Fruit fly (Drosophila melanogaster) whole organism: ENCODE measurements around the gene dpr3.

Experiments used
- CG8478 ChIP-seq: fragments of >200 bp; optimal IDR thresholded peaks from 2 replicates; lab custom pipeline; 2018; ENCODE audit warnings: inconsistent platforms
- Dll ChIP-seq: fragments of >200 bp; optimal IDR thresholded peaks from 2 replicates; lab custom pipeline; 2017
- usp ChIP-seq: fragments of >200 bp; optimal IDR thresholded peaks from 2 replicates; lab custom pipeline; 2017; ENCODE audit warnings: missing biosample characterization, missing genetic modification characterization, mixed read lengths

DNA sequence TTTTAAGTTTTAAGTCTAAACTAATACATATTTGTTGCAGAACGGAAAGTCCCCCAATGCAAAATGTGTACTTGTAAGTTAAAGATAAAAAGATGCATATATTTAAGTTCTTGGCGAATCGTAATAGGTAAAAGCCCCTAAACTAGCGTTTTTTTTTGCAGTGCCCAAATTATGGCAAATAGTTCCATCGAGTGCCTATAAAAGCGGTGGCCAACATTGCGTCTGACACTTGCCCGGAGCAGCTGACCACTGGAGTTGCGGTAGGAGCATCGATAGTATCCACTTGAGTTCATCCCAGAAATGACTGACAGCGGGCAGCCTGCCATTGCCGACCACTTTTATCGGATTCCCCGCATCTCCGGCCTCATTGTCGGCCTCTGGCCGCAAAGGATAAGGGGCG is 55.4 kb downstream of the dpr3 start, which contains the start of gene Or22c:
- TF ChIP-seq CG8478 (lab: Kevin White, UChicago) (no peak), usp (GFP tag; lab: Kevin White, UChicago) (no peak), Dll (lab: Kevin White, UChicago) (no peak)
